Worm (Caenorhabditis elegans) whole organism, L1 larva: ENCODE data around the gene F45E1.1.

Experiments used
- C16A3.4 ChIP-seq: fragments of 150-350 bp; optimal IDR thresholded peaks from 2 replicates; lab custom pipeline; 2014; ENCODE audit warnings: missing biosample characterization, missing genetic modification characterization
- ama-1 ChIP-seq: fragments of 150-350 bp; optimal IDR thresholded peaks from 2 replicates; lab custom pipeline; 2014
- blmp-1 ChIP-seq: fragments of 150-350 bp; optimal IDR thresholded peaks from 2 replicates; lab custom pipeline; 2014; ENCODE audit warnings: missing biosample characterization, missing genetic modification characterization
- ceh-88 ChIP-seq: fragments of 200-800 bp; sonication (Bioruptor generic); IDR thresholded peaks from 2 replicates; pipeline ENCODE4 v1.3.6; 2022; ENCODE audit warnings: missing genetic modification characterization, missing compliant biosample characterization
- dpl-1 ChIP-seq, 3 experiments: fragments of 150-350 bp in 2 of 3; sonication (generic microtip) in 1 of 3; optimal IDR thresholded peaks; 2 replicates each; lab custom pipeline; 2014 to 2017; ENCODE audit warnings: missing biosample characterization in 3 of 3, missing genetic modification characterization in 3 of 3, missing genetic modification reagents in 3 of 3
- dsc-1 ChIP-seq: sonication (generic microtip); optimal IDR thresholded peaks from 2 replicates; lab custom pipeline; 2016; ENCODE audit warnings: mild to moderate bottlenecking, missing genetic modification characterization, missing compliant biosample characterization
- efl-1 ChIP-seq, 4 experiments: fragments of 150-350 bp; optimal IDR thresholded peaks in 3 of 4; peaks in 1 of 4; 1 replicate in 1 of 4; 2 replicates in 3 of 4; lab custom pipeline; 2014; ENCODE audit warnings: missing biosample characterization in 2 of 4, missing genetic modification characterization in 2 of 4, missing genetic modification reagents in 2 of 4
- efl-3 ChIP-seq: fragments of 200-800 bp; sonication (Bioruptor generic); optimal IDR thresholded peaks from 2 replicates; lab custom pipeline; 2018; ENCODE audit warnings: mild to moderate bottlenecking, missing genetic modification characterization, missing compliant biosample characterization
- elt-3 ChIP-seq, 6 experiments: fragments of 150-350 bp in 1 of 6; sonication (generic microtip); optimal IDR thresholded peaks; 2 replicates each; lab custom pipeline; 2017 to 2018; ENCODE audit warnings: missing biosample characterization in 6 of 6, missing genetic modification characterization in 6 of 6, inconsistent platforms in 1 of 6
- fkh-8 ChIP-seq: sonication (generic microtip); optimal IDR thresholded peaks from 2 replicates; lab custom pipeline; 2016; ENCODE audit warnings: mild to moderate bottlenecking, missing genetic modification characterization, missing compliant biosample characterization
- hlh-4 ChIP-seq: sonication (generic microtip); optimal IDR thresholded peaks from 2 replicates; lab custom pipeline; 2016; ENCODE audit warnings: mild to moderate bottlenecking, missing genetic modification characterization, missing compliant biosample characterization
- irx-1 ChIP-seq: sonication (generic microtip); optimal IDR thresholded peaks from 2 replicates; lab custom pipeline; 2016; ENCODE audit warnings: missing genetic modification characterization, missing compliant biosample characterization
- isw-1 ChIP-seq: fragments of 200-800 bp; sonication (Bioruptor generic); IDR thresholded peaks from 2 replicates; pipeline ENCODE4 v1.3.6; 2022; ENCODE audit warnings: missing genetic modification characterization, missing compliant biosample characterization
- lin-13 ChIP-seq: fragments of 150-350 bp; optimal IDR thresholded peaks from 2 replicates; lab custom pipeline; 2014; ENCODE audit warnings: missing biosample characterization, missing genetic modification reagents, missing genetic modification characterization
- lin-14 ChIP-seq: fragments of 200-800 bp; sonication (Bioruptor generic); optimal IDR thresholded peaks from 2 replicates; lab custom pipeline; 2018; ENCODE audit warnings: mild to moderate bottlenecking, missing genetic modification characterization, moderate library complexity, missing compliant biosample characterization
- lin-35 ChIP-seq, 2 experiments: fragments of 150-350 bp; optimal IDR thresholded peaks; 2 replicates each; lab custom pipeline; 2014; ENCODE audit warnings: missing biosample characterization in 2 of 2, missing genetic modification characterization in 2 of 2, missing genetic modification reagents in 2 of 2
- lsy-2 ChIP-seq, 2 experiments: fragments of 150-350 bp; optimal IDR thresholded peaks; 2 replicates each; lab custom pipeline; 2014; ENCODE audit warnings: missing biosample characterization in 2 of 2, missing genetic modification characterization in 2 of 2
- mdl-1 ChIP-seq, 2 experiments: fragments of 150-350 bp; optimal IDR thresholded peaks; 2 replicates each; lab custom pipeline; 2014 to 2017; ENCODE audit warnings: missing biosample characterization in 2 of 2, missing genetic modification characterization in 2 of 2, inconsistent platforms in 1 of 2
- mep-1 ChIP-seq: fragments of 150-350 bp; optimal IDR thresholded peaks from 2 replicates; lab custom pipeline; 2014; ENCODE audit warnings: missing biosample characterization, missing genetic modification characterization
- nhr-11 ChIP-seq: fragments of 150-350 bp; optimal IDR thresholded peaks from 2 replicates; lab custom pipeline; 2014; ENCODE audit warnings: missing biosample characterization, missing genetic modification characterization
- nhr-19 ChIP-seq: fragments of 200-800 bp; sonication (Bioruptor generic); conservative IDR thresholded peaks from 2 replicates; pipeline ENCODE4 v1.3.6; 2022; ENCODE audit warnings: missing genetic modification characterization, missing compliant biosample characterization
- nhr-20 ChIP-seq: sonication (generic microtip); optimal IDR thresholded peaks from 2 replicates; lab custom pipeline; 2016; ENCODE audit warnings: mild to moderate bottlenecking, missing genetic modification characterization, missing compliant biosample characterization
- nhr-47 ChIP-seq: sonication (generic microtip); optimal IDR thresholded peaks from 2 replicates; lab custom pipeline; 2016; ENCODE audit warnings: mild to moderate bottlenecking, missing genetic modification characterization, moderate library complexity, missing compliant biosample characterization
- nhr-71 ChIP-seq: sonication (generic microtip); optimal IDR thresholded peaks from 2 replicates; lab custom pipeline; 2016; ENCODE audit warnings: mild to moderate bottlenecking, missing genetic modification characterization, moderate library complexity, missing compliant biosample characterization
- nhr-76 ChIP-seq: sonication (generic microtip); optimal IDR thresholded peaks from 2 replicates; lab custom pipeline; 2017; ENCODE audit warnings: missing biosample characterization, missing genetic modification characterization
- nhr-85 ChIP-seq: sonication (generic microtip); peaks from one replicate; lab custom pipeline; 2016; ENCODE audit warnings: missing genetic modification characterization, inconsistent platforms, missing compliant biosample characterization
- nhr-90 ChIP-seq: sonication (generic microtip); optimal IDR thresholded peaks from 2 replicates; lab custom pipeline; 2016; ENCODE audit warnings: mild to moderate bottlenecking, missing genetic modification characterization, missing compliant biosample characterization; ENCODE audit not compliant: poor library complexity
- pag-3 ChIP-seq: sonication (generic microtip); optimal IDR thresholded peaks from 2 replicates; lab custom pipeline; 2017; ENCODE audit warnings: missing genetic modification characterization, mild to moderate bottlenecking, missing compliant biosample characterization, antibody characterized with exemption, borderline replicate concordance; ENCODE audit not compliant: insufficient read depth
- rnt-1 ChIP-seq: sonication (generic microtip); optimal IDR thresholded peaks from 2 replicates; lab custom pipeline; 2016; ENCODE audit warnings: mild to moderate bottlenecking, missing genetic modification characterization, moderate library complexity, missing compliant biosample characterization
- skn-1 ChIP-seq: fragments of 150-350 bp; optimal IDR thresholded peaks from 2 replicates; lab custom pipeline; 2014; ENCODE audit warnings: missing biosample characterization, missing genetic modification characterization
- snpc-4 ChIP-seq: fragments of 150-350 bp; optimal IDR thresholded peaks from 2 replicates; lab custom pipeline; 2014; ENCODE audit warnings: missing biosample characterization, missing genetic modification characterization
- snu-23 ChIP-seq: sonication (generic microtip); optimal IDR thresholded peaks from 2 replicates; lab custom pipeline; 2016; ENCODE audit warnings: missing genetic modification characterization, missing compliant biosample characterization
- sox-4 ChIP-seq: sonication (generic microtip); optimal IDR thresholded peaks from 2 replicates; lab custom pipeline; 2016; ENCODE audit warnings: missing genetic modification characterization, missing compliant biosample characterization
- sptf-1 ChIP-seq: fragments of 150-350 bp; optimal IDR thresholded peaks from 2 replicates; lab custom pipeline; 2014; ENCODE audit warnings: missing biosample characterization, missing genetic modification characterization
- sup-37 ChIP-seq: fragments of 200-800 bp; sonication (Bioruptor generic); optimal IDR thresholded peaks from 2 replicates; lab custom pipeline; 2018; ENCODE audit warnings: mild to moderate bottlenecking, missing genetic modification characterization, missing compliant biosample characterization
- tbx-2 ChIP-seq: sonication (generic microtip); optimal IDR thresholded peaks from 2 replicates; lab custom pipeline; 2016; ENCODE audit warnings: missing genetic modification characterization, missing compliant biosample characterization
- tlp-1 ChIP-seq: fragments of 150-350 bp; optimal IDR thresholded peaks from 2 replicates; lab custom pipeline; 2014; ENCODE audit warnings: missing biosample characterization, missing genetic modification characterization
- unc-130 ChIP-seq: fragments of 150-350 bp; optimal IDR thresholded peaks from 2 replicates; lab custom pipeline; 2017; ENCODE audit warnings: missing biosample characterization, missing genetic modification characterization, inconsistent platforms
- unc-62 ChIP-seq: fragments of 150-350 bp; optimal IDR thresholded peaks from 2 replicates; lab custom pipeline; 2014; ENCODE audit warnings: missing biosample characterization, missing genetic modification reagents, missing genetic modification characterization
- zag-1 ChIP-seq: fragments of 150-350 bp; optimal IDR thresholded peaks from 2 replicates; lab custom pipeline; 2014; ENCODE audit warnings: missing biosample characterization, missing genetic modification characterization
- ztf-4 ChIP-seq: fragments of 150-350 bp; optimal IDR thresholded peaks from 2 replicates; lab custom pipeline; 2014; ENCODE audit warnings: missing biosample characterization, missing genetic modification characterization

The F45E1.1 gene

DNA sequence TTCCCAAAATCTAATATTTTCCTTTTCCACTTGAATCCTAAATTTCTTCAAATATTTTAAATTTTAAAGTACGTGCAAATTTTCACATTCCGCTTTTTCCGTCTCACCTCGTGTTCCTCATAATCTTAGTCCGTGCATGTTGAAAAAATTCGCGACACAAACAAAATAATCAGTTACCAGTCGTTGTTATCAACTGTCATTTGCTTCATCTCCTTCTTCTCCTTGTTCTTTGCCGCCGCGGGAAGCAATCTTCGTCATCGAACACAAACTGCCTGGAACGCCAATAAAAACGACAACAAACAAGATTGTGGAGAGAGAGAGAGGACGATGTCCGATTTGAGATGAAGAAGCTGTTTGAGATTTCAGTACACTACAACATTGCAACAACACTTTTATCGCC is 14.3 kb downstream of the F45E1.1 start, which contains the start of gene C34D10.5:
Gene C34D10.5, plus strand, starts transcription at position 269 of the 400 bp plus-strand sequence.
- TF ChIP-seq mdl-1 (tag; optimal IDR thresholded peaks at IDR 0.05; lab: Kevin White, UChicago) = no peak
- peak; percentile 52 for TF ChIP-seq nhr-85 (tag; lab: Kevin White, UChicago)
- TF ChIP-seq sup-37 (GFP tag; lab: Kevin White, UChicago) = no peak
- no peak for TF ChIP-seq skn-1 (tag; lab: Kevin White, UChicago)
- TF ChIP-seq C16A3.4 = no peak
- TF ChIP-seq nhr-71 (tag; lab: Kevin White, UChicago) = peak; percentile 1
- TF ChIP-seq tbx-2 (tag; lab: Kevin White, UChicago) = no peak
- TF ChIP-seq rnt-1 (tag; lab: Kevin White, UChicago) = peak; percentile 13
- no peak for TF ChIP-seq ztf-4 (tag; lab: Kevin White, UChicago)

DNA sequence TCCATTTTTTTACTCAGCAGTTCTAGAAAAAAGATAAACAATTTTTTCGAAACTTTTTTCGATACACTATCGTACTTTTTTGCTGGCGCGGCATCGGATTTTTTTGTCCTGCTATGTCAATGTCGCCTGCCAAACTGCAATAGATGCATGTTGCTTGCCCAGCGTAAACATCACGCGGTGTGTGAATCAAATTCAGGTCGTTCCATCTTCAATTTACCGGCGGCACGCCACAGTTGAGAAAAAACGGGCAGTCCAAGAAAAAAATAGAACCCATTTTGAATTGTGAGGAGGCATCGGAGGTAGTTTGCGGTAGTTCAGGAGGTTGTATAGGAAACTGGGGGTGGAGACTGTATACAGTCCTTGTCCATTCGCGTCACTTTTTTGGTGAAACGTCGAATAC is 15.0 kb downstream of the F45E1.1 start:
- TF ChIP-seq rnt-1 (tag; lab: Kevin White, UChicago) = peak; percentile 44
- TF ChIP-seq zag-1 (tag; lab: Kevin White, UChicago) = no peak
- TF ChIP-seq nhr-71 (tag; lab: Kevin White, UChicago) = peak; percentile 65
- TF ChIP-seq hlh-4 (tag; lab: Kevin White, UChicago) = no peak
- peak; percentile 20 for TF ChIP-seq nhr-90 (tag; lab: Kevin White, UChicago)
- no peak for TF ChIP-seq tlp-1 (tag; lab: Kevin White, UChicago)
- no peak for TF ChIP-seq nhr-76 (tag; lab: Kevin White, UChicago)
- TF ChIP-seq pag-3 = peak; percentile 51
- peak; percentile 2 for TF ChIP-seq blmp-1 (tag; lab: Kevin White, UChicago)
- no peak for TF ChIP-seq unc-62 (GFP tag; lab: Kevin White, UChicago)
- TF ChIP-seq mdl-1 (tag; optimal IDR thresholded peaks at IDR 0.05; lab: Kevin White, UChicago) = peak in 1 of 2 experiments; percentile 74
- TF ChIP-seq sox-4 = no peak
- TF ChIP-seq efl-1 (optimal IDR thresholded peaks at IDR 0.05; lab: Kevin White, UChicago) = no peak
- TF ChIP-seq efl-1 (GFP tag; optimal IDR thresholded peaks at IDR 0.05 in 1 of 2; lab: Kevin White, UChicago) = peak in 1 of 2 experiments; percentile 55
- TF ChIP-seq lin-14 (GFP tag; lab: Kevin White, UChicago) = peak; percentile 85
- TF ChIP-seq lsy-2 (tag; optimal IDR thresholded peaks at IDR 0.05; lab: Kevin White, UChicago) = peak; percentile 5 to 23
- TF ChIP-seq ama-1 (lab: Kevin White, UChicago) = peak; percentile 10
- TF ChIP-seq nhr-85 (tag; lab: Kevin White, UChicago) = peak; percentile 73
- no peak for TF ChIP-seq ztf-4 (tag; lab: Kevin White, UChicago)
- TF ChIP-seq nhr-11 (tag; lab: Kevin White, UChicago) = no peak
- TF ChIP-seq lin-35 (GFP tag; optimal IDR thresholded peaks at IDR 0.05; lab: Kevin White, UChicago) = peak in 1 of 2 experiments; percentile 62
- no peak for TF ChIP-seq snpc-4 (tag; lab: Kevin White, UChicago)
- peak; percentile 9 for TF ChIP-seq nhr-47 (tag; lab: Kevin White, UChicago)
- TF ChIP-seq efl-3 (GFP tag; lab: Kevin White, UChicago) = no peak
- peak; percentile 43 for TF ChIP-seq unc-130 (tag; lab: Kevin White, UChicago)
- TF ChIP-seq isw-1 = no peak
- no peak for TF ChIP-seq sptf-1
- no peak for TF ChIP-seq irx-1 (tag; lab: Kevin White, UChicago)
- TF ChIP-seq C16A3.4 = peak; percentile 47
- TF ChIP-seq dpl-1 (GFP tag; optimal IDR thresholded peaks at IDR 0.05; lab: Kevin White, UChicago) = peak in 1 of 3 experiments; percentile 16
- TF ChIP-seq elt-3 (tag; optimal IDR thresholded peaks at IDR 0.05; lab: Kevin White, UChicago) = peak in 3 of 6 experiments; percentile 14 to 43 (median 18)
- no peak for TF ChIP-seq skn-1 (tag; lab: Kevin White, UChicago)
- TF ChIP-seq nhr-19 (GFP tag; lab: Robert Waterston, UW) = peak; percentile 22; the same call in 1 of the 2 replicates
- no peak for TF ChIP-seq sup-37 (GFP tag; lab: Kevin White, UChicago)
- no peak for TF ChIP-seq dsc-1
- TF ChIP-seq ceh-88 (GFP tag; lab: Robert Waterston, UW) = no peak
- TF ChIP-seq mep-1 (tag; lab: Kevin White, UChicago) = no peak
- no peak for TF ChIP-seq lin-13 (GFP tag; lab: Kevin White, UChicago)
- TF ChIP-seq snu-23 (GFP tag; lab: Kevin White, UChicago) = peak; percentile 64
- TF ChIP-seq fkh-8 = no peak
- TF ChIP-seq nhr-20 = peak; percentile 47
